Fruit fly (Drosophila melanogaster) whole organism, wandering third instar larva: ENCODE results near the gene Dd.

Experiments
- Abd-B ChIP-seq: fragments of >200 bp; optimal IDR thresholded peaks from 2 replicates; lab custom pipeline; 2017; ENCODE audit warnings: missing biosample characterization, missing genetic modification characterization
- CG32264 ChIP-seq: fragments of 200-800 bp; sonication (Bioruptor generic); optimal IDR thresholded peaks from 2 replicates; lab custom pipeline; 2016; ENCODE audit warnings: missing biosample characterization, missing genetic modification characterization
- CG9705 ChIP-seq: fragments of 200-800 bp; sonication (Bioruptor generic); optimal IDR thresholded peaks from 2 replicates; lab custom pipeline; 2018; ENCODE audit warnings: missing biosample characterization, mild to moderate bottlenecking, missing genetic modification characterization
- CrebA ChIP-seq: fragments of 200-800 bp; sonication (Bioruptor generic); optimal IDR thresholded peaks from 2 replicates; lab custom pipeline; 2016; ENCODE audit warnings: missing biosample characterization, mild to moderate bottlenecking, missing genetic modification characterization, borderline replicate concordance
- Dfd ChIP-seq: fragments of >200 bp; optimal IDR thresholded peaks from 2 replicates; lab custom pipeline; 2017; ENCODE audit warnings: missing biosample characterization, missing genetic modification characterization
- Dif ChIP-seq: fragments of 200-275, 200-300 bp; sonication (Bioruptor generic); optimal IDR thresholded peaks from 2 replicates; lab custom pipeline; 2018; ENCODE audit warnings: missing biosample characterization, missing genetic modification characterization; ENCODE audit not compliant: partially characterized antibody
- GATAd ChIP-seq: sonication (Bioruptor generic); optimal IDR thresholded peaks from 2 replicates; lab custom pipeline; 2016; ENCODE audit warnings: missing biosample characterization, missing genetic modification characterization
- HLH106 ChIP-seq: fragments of 200-800 bp; optimal IDR thresholded peaks from 3 replicates; lab custom pipeline; 2019; ENCODE audit warnings: missing biosample characterization, mild to moderate bottlenecking, missing genetic modification characterization, moderate library complexity
- Hnf4 ChIP-seq: fragments of 200-800 bp; sonication (Bioruptor generic); optimal IDR thresholded peaks from 2 replicates; lab custom pipeline; 2016; ENCODE audit warnings: missing biosample characterization, mild to moderate bottlenecking, missing genetic modification characterization
- Hr78 ChIP-seq: fragments of >200 bp; optimal IDR thresholded peaks from 2 replicates; lab custom pipeline; 2017; ENCODE audit warnings: missing biosample characterization, missing genetic modification characterization
- Hr83 ChIP-seq: fragments of 200-300 bp; sonication (Bioruptor generic); optimal IDR thresholded peaks from 2 replicates; lab custom pipeline; 2016; ENCODE audit warnings: missing biosample characterization, mild to moderate bottlenecking, missing genetic modification characterization, moderate library complexity; ENCODE audit not compliant: poor library complexity, severe bottlenecking
- Jra ChIP-seq: sonication (Bioruptor generic); optimal IDR thresholded peaks from 2 replicates; lab custom pipeline; 2016; ENCODE audit warnings: missing biosample characterization, missing genetic modification characterization
- Mio ChIP-seq: sonication (Bioruptor generic); optimal IDR thresholded peaks from 2 replicates; lab custom pipeline; 2016; ENCODE audit warnings: missing biosample characterization, missing genetic modification characterization
- Myc ChIP-seq: fragments of >200 bp; optimal IDR thresholded peaks from 2 replicates; lab custom pipeline; 2017
- N ChIP-seq: fragments of >200 bp; optimal IDR thresholded peaks from 2 replicates; lab custom pipeline; 2018; ENCODE audit warnings: missing biosample characterization, missing external identifiers, missing genetic modification characterization
- OdsH ChIP-seq: fragments of 200-800 bp; sonication (Bioruptor generic); optimal IDR thresholded peaks from 2 replicates; lab custom pipeline; 2016; ENCODE audit warnings: missing biosample characterization, mild to moderate bottlenecking, missing genetic modification characterization
- Rel ChIP-seq, 2 experiments: fragments of 200-800 bp; sonication (Bioruptor generic) in 1 of 2; optimal IDR thresholded peaks; 2 replicates in 1 of 2; 3 replicates in 1 of 2; lab custom pipeline; 2016 to 2019; ENCODE audit warnings: mild to moderate bottlenecking in 2 of 2, missing biosample characterization in 2 of 2, missing genetic modification characterization in 2 of 2, moderate library complexity in 1 of 2
- Sp1 ChIP-seq: fragments of 200-800 bp; sonication (Bioruptor generic); optimal IDR thresholded peaks from 3 replicates; lab custom pipeline; 2019; ENCODE audit warnings: missing biosample characterization, mild to moderate bottlenecking, missing genetic modification characterization, moderate library complexity
- Vsx2 ChIP-seq: fragments of 200-300, 225-300 bp; sonication (Bioruptor generic); optimal IDR thresholded peaks from 2 replicates; lab custom pipeline; 2018; ENCODE audit warnings: missing biosample characterization, missing genetic modification characterization; ENCODE audit not compliant: partially characterized antibody
- br ChIP-seq: fragments of 200-800 bp; sonication (Bioruptor generic); optimal IDR thresholded peaks from 2 replicates; lab custom pipeline; 2016; ENCODE audit warnings: missing biosample characterization, missing genetic modification characterization
- brk ChIP-seq: fragments of 200-800 bp; sonication (Bioruptor generic); optimal IDR thresholded peaks from 2 replicates; lab custom pipeline; 2016; ENCODE audit warnings: missing biosample characterization, mild to moderate bottlenecking, missing genetic modification characterization
- dl ChIP-seq, 2 experiments: fragments of 175-275, 200-275 bp in 1 of 2; fragments of 200-275 bp in 1 of 2; sonication (Bioruptor generic); optimal IDR thresholded peaks; lab custom pipeline; 2018; ENCODE audit warnings: mild to moderate bottlenecking in 2 of 2, missing biosample characterization in 2 of 2, missing genetic modification characterization in 2 of 2, moderate library complexity in 2 of 2; ENCODE audit not compliant: partially characterized antibody in 2 of 2, insufficient read depth in 1 of 2
- dmrt93B ChIP-seq: fragments of 200-800 bp; sonication (Bioruptor generic); optimal IDR thresholded peaks from 2 replicates; lab custom pipeline; 2018; ENCODE audit warnings: missing biosample characterization, mild to moderate bottlenecking, missing genetic modification characterization
- dsf ChIP-seq: sonication (Bioruptor generic); optimal IDR thresholded peaks from 2 replicates; lab custom pipeline; 2016; ENCODE audit warnings: missing biosample characterization, missing genetic modification characterization, borderline replicate concordance
- ey ChIP-seq: fragments of 200-800 bp; sonication (Bioruptor generic); optimal IDR thresholded peaks from 2 replicates; lab custom pipeline; 2016; ENCODE audit warnings: missing biosample characterization, missing genetic modification characterization
- foxo ChIP-seq, 2 experiments: fragments of 200-800 bp; sonication (Bioruptor generic); optimal IDR thresholded peaks; 2 replicates in 1 of 2; 3 replicates in 1 of 2; lab custom pipeline; 2016 to 2017; ENCODE audit warnings: missing biosample characterization in 2 of 2, missing genetic modification characterization in 2 of 2
- fru ChIP-seq: fragments of 200-800 bp; sonication (Bioruptor generic); optimal IDR thresholded peaks from 3 replicates; lab custom pipeline; 2016; ENCODE audit warnings: missing biosample characterization, mild to moderate bottlenecking, missing genetic modification characterization
- h ChIP-seq: fragments of 200-800 bp; sonication (Bioruptor generic); optimal IDR thresholded peaks from 3 replicates; lab custom pipeline; 2016; ENCODE audit warnings: missing biosample characterization, mild to moderate bottlenecking, missing genetic modification characterization
- jim ChIP-seq: fragments of 175-275, 200-325 bp; sonication (Bioruptor generic); optimal IDR thresholded peaks from 2 replicates; lab custom pipeline; 2016; ENCODE audit warnings: missing biosample characterization, mild to moderate bottlenecking, missing genetic modification characterization
- lola ChIP-seq: fragments of >200 bp; optimal IDR thresholded peaks from 2 replicates; lab custom pipeline; 2017; ENCODE audit warnings: missing biosample characterization, missing genetic modification characterization
- pan ChIP-seq: fragments of >200 bp; optimal IDR thresholded peaks from 2 replicates; lab custom pipeline; 2017
- psq ChIP-seq: fragments of 200-800 bp; sonication (Bioruptor generic); optimal IDR thresholded peaks from 3 replicates; lab custom pipeline; 2017; ENCODE audit warnings: missing biosample characterization, mild to moderate bottlenecking, missing genetic modification characterization, moderate library complexity
- rgr ChIP-seq: fragments of 200-800 bp; sonication (Bioruptor generic); optimal IDR thresholded peaks from 3 replicates; lab custom pipeline; 2016; ENCODE audit warnings: missing biosample characterization, mild to moderate bottlenecking, missing genetic modification characterization
- sage ChIP-seq: fragments of 200-800 bp; sonication (Bioruptor generic); optimal IDR thresholded peaks from 2 replicates; lab custom pipeline; 2016; ENCODE audit warnings: missing biosample characterization, mild to moderate bottlenecking, missing genetic modification characterization
- sv ChIP-seq: fragments of 200-800 bp; sonication (Bioruptor generic); optimal IDR thresholded peaks from 3 replicates; lab custom pipeline; 2016; ENCODE audit warnings: missing biosample characterization, missing genetic modification characterization
- tai ChIP-seq: sonication (Bioruptor generic); optimal IDR thresholded peaks from 2 replicates; lab custom pipeline; 2016; ENCODE audit warnings: missing biosample characterization, missing genetic modification characterization
- usp ChIP-seq: fragments of >200 bp; optimal IDR thresholded peaks from 2 replicates; lab custom pipeline; 2017; ENCODE audit warnings: missing biosample characterization, missing genetic modification characterization
- woc ChIP-seq: sonication (Bioruptor generic); optimal IDR thresholded peaks from 2 replicates; lab custom pipeline; 2016; ENCODE audit warnings: missing biosample characterization, mild to moderate bottlenecking, missing genetic modification characterization

The Dd gene

DNA sequence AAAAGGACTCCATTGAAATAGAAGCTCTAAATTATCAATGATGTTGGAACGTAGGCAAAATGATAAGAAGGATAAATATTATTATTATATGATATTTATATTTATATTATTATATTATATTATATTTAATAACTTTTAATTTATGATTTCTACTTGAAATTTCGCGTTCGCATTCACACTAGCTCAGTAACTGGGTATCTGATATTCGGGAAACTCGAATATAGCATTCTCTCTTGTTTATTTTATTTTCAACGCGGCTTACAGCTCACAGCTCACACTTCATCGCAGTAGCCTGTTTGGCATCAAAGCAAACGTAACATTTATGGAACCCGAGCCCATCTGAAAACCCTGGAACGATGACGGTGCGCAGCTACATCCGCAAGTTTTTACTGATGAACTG lies 38.8 kb downstream of the Dd start, which contains the start of gene CG1494:
Gene CG1494, plus strand, starts transcription at position 301 of the 400 bp plus-strand sequence.
- no peak for TF ChIP-seq Jra (GFP tag; lab: Kevin White, UChicago)
- no peak for TF ChIP-seq jim (GFP tag; lab: Kevin White, UChicago)
- no peak for TF ChIP-seq Myc (lab: Kevin White, UChicago)
- no peak for TF ChIP-seq sv
- TF ChIP-seq Dif (GFP tag; lab: Kevin White, UChicago) = no peak
- no peak for TF ChIP-seq pan (lab: Kevin White, UChicago)
- no peak for TF ChIP-seq GATAd
- no peak for TF ChIP-seq Mio (GFP tag; lab: Kevin White, UChicago)
- TF ChIP-seq fru (GFP tag; lab: Kevin White, UChicago) = no peak
- no peak for TF ChIP-seq sage (GFP tag; lab: Kevin White, UChicago)
- TF ChIP-seq br (GFP tag; lab: Kevin White, UChicago) = no peak
- TF ChIP-seq woc (GFP tag; lab: Kevin White, UChicago) = no peak
- TF ChIP-seq tai (GFP tag; lab: Kevin White, UChicago) = no peak
- no peak for TF ChIP-seq Rel (GFP tag; optimal IDR thresholded peaks at IDR 0.05; lab: Kevin White, UChicago)
- no peak for TF ChIP-seq Rel (tag; optimal IDR thresholded peaks at IDR 0.05; lab: Kevin White, UChicago)
- no peak for TF ChIP-seq CG32264 (GFP tag; lab: Kevin White, UChicago)
- no peak for TF ChIP-seq CG9705
- TF ChIP-seq ey = no peak
- no peak for TF ChIP-seq dsf (GFP tag; lab: Kevin White, UChicago)
- TF ChIP-seq usp = no peak

DNA sequence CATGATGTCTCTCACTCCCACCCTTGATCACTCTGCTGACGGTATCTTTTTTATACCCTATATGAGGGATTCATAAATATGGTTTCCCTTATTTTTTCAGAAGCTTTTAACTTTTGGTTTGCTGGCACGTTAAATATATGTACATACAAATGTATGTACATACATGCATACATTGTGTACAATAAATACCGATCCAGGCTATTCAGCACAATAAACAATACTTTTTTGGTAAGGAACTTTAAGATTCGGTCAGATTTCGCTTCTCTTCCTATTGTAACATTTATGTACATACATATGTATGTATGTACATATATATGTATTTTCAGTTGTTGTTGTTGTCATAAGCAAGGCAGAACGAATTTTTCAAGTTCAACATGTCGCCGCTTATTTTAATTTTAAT lies 41.8 kb downstream of the Dd start:
- TF ChIP-seq N = no peak
- no peak for TF ChIP-seq HLH106
- TF ChIP-seq Sp1 (GFP tag; lab: Kevin White, UChicago) = no peak
- no peak for TF ChIP-seq foxo (GFP tag; optimal IDR thresholded peaks at IDR 0.05; lab: Kevin White, UChicago)
- no peak for TF ChIP-seq Myc (lab: Kevin White, UChicago)
- TF ChIP-seq ey = no peak
- TF ChIP-seq tai (GFP tag; lab: Kevin White, UChicago) = no peak
- TF ChIP-seq Abd-B (GFP tag; lab: Kevin White, UChicago) = no peak
- TF ChIP-seq, all 38 proteins: peak for 0

dm6 chrX:21281039-21281911 lies 42.5 kb downstream of the Dd start, which contains the start of gene Mnr:
Gene Mnr (minus strand): TSS chrX:21281171.
- TF ChIP-seq Dif (GFP tag; lab: Kevin White, UChicago) (peak; percentile 48), pan (lab: Kevin White, UChicago) (peak; percentile 75), Rel (GFP tag; optimal IDR thresholded peaks at IDR 0.05; lab: Kevin White, UChicago) (no peak), Rel (tag; optimal IDR thresholded peaks at IDR 0.05; lab: Kevin White, UChicago) (peak; percentile 74), Hnf4 (peak; percentile 49), Mio (GFP tag; lab: Kevin White, UChicago) (no peak), br (GFP tag; lab: Kevin White, UChicago) (no peak), foxo (GFP tag; optimal IDR thresholded peaks at IDR 0.05; lab: Kevin White, UChicago) (peak in 1 of 2 experiments; percentile 16), tai (GFP tag; lab: Kevin White, UChicago) (no peak), CrebA (GFP tag; lab: Kevin White, UChicago) (peak; percentile 82), Dfd (GFP tag; lab: Kevin White, UChicago) (no peak), sage (GFP tag; lab: Kevin White, UChicago) (no peak), dl (GFP tag; optimal IDR thresholded peaks at IDR 0.05; lab: Kevin White, UChicago; ENCODE audit: insufficient read depth in 1 of 2, partially characterized antibody in 2 of 2) (no peak), h (GFP tag; lab: Kevin White, UChicago) (peak; percentile 25), Jra (GFP tag; lab: Kevin White, UChicago) (no peak), lola (GFP tag; lab: Kevin White, UChicago) (no peak), Abd-B (GFP tag; lab: Kevin White, UChicago) (no peak), woc (GFP tag; lab: Kevin White, UChicago) (peak; percentile 54), fru (GFP tag; lab: Kevin White, UChicago) (no peak), usp (no peak), OdsH (GFP tag; lab: Kevin White, UChicago) (peak; percentile 9), Vsx2 (GFP tag; lab: Kevin White, UChicago) (no peak), Myc (lab: Kevin White, UChicago) (no peak), Sp1 (GFP tag; lab: Kevin White, UChicago) (no peak), psq (GFP tag; lab: Kevin White, UChicago) (peak; percentile 10), brk (GFP tag; lab: Kevin White, UChicago) (no peak), Hr78 (GFP tag; lab: Kevin White, UChicago) (no peak), HLH106 (peak; percentile 12), dmrt93B (GFP tag; lab: Kevin White, UChicago) (peak; percentile 27), GATAd (no peak), rgr (GFP tag; lab: Kevin White, UChicago) (peak; percentile 15), Hr83 (no peak), sv (no peak), N (no peak), jim (GFP tag; lab: Kevin White, UChicago) (peak; percentile 6), dsf (GFP tag; lab: Kevin White, UChicago) (no peak), CG9705 (no peak), CG32264 (GFP tag; lab: Kevin White, UChicago) (no peak), ey (no peak)
- TF ChIP-seq, all 38 proteins: peak for 14
